Fruit fly (Drosophila melanogaster): ENCODE results near the gene VhaM9.7-c.

DNA sequence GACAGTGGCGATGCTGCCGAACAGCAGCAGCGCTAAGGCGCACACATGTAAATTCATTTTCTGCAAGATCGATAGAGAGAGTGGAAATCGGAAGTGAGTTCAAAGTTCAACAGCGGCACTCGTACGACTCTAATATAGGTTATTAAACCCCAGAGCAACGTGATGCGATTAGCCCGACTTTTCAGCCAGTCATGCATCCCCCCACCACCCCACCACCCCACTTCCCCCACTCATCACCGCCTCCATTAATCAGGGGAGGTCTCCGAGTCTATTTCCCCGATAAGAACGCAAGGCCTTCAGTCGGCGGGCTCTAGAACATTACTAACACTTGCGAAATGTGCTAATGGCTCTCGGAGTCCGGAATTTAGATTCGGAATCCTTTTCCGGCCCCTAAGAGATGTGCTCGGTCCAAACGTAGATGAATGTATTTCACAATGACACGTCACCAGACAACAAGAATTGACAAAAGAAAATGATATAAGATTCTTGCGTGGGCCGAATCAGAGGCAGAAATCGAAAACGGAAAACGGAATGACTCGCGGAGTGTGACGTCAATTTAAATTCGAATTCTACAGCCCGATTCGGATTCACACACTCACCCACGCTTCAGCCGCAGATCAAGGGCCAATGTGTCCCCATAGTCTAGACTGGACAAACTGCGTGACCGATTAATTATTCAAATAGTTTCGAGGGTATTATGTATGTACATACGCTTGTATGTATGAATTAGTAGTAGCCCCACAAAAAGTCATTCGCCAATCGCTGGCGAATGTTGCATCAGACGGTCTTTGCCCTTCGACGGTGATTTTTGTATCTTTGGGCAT lies 39.2 kb upstream of the VhaM9.7-c start:
- TF ChIP-seq pan (optimal IDR thresholded peaks at IDR 0.05): no peak
- no peak for TF ChIP-seq usp (GFP tag; optimal IDR thresholded peaks at IDR 0.05)
- no peak for TF ChIP-seq CG8478 (optimal IDR thresholded peaks at IDR 0.05)
- TF ChIP-seq psq (optimal IDR thresholded peaks at IDR 0.05): no peak
- TF ChIP-seq Dll (optimal IDR thresholded peaks at IDR 0.05): no peak
- no peak for TF ChIP-seq EcR (GFP tag; optimal IDR thresholded peaks at IDR 0.05)

All from whole organism.